Worm (Caenorhabditis elegans): ENCODE data around the gene cdc-25.2.
A peak's percentile ranks its signal among the peaks of the same experiment; 100 is the strongest.

Gene cdc-25.2

ce11 chrV:1575493-1576084 lies 8.7 kb downstream of the cdc-25.2 start:
- TF ChIP-seq B0019.2 (GFP tag; conservative IDR thresholded peaks at IDR 0.05) (no peak), lsy-27 (tag; optimal IDR thresholded peaks at IDR 0.05; ENCODE audit: borderline replicate concordance, insufficient read depth) (no peak), Y79H2A.3 (GFP tag; conservative IDR thresholded peaks at IDR 0.05) (no peak), tlf-1 (GFP tag; optimal IDR thresholded peaks at IDR 0.05) (no peak), chd-7 (tag; optimal IDR thresholded peaks at IDR 0.05) (no peak), snpc-4 (GFP tag; optimal IDR thresholded peaks at IDR 0.05) (no peak), snpc-4 (tag; optimal IDR thresholded peaks at IDR 0.05) (no peak), lag-1 (GFP tag; IDR thresholded peaks at IDR 0.05) (no peak), fkh-3 (tag; optimal IDR thresholded peaks at IDR 0.05) (no peak)

- TF ChIP-seq zfh-2 (GFP tag; conservative IDR thresholded peaks at IDR 0.05) (0 out of 2 replicates have a peak, but pooled peaks have one; percentile 26), ceh-40 (GFP tag; IDR thresholded peaks at IDR 0.05) (no peak)
Observed at ce11 chrV:1577092-1577709, 10.3 kb downstream of the cdc-25.2 start.

ce11 chrV:1578572-1579230 lies 11.8 kb downstream of the cdc-25.2 start:
- TF ChIP-seq ama-1 (optimal IDR thresholded peaks at IDR 0.05) (no peak), ama-1 (GFP tag; optimal IDR thresholded peaks at IDR 0.05) (no peak), F22D6.2 (tag; optimal IDR thresholded peaks at IDR 0.05) (no peak), mel-28 (tag; optimal IDR thresholded peaks at IDR 0.05; ENCODE audit: borderline replicate concordance) (no peak), fkh-3 (tag; optimal IDR thresholded peaks at IDR 0.05) (no peak), him-1 (tag; optimal IDR thresholded peaks at IDR 0.05) (no peak), madf-10 (tag; optimal IDR thresholded peaks at IDR 0.05) (no peak), B0019.2 (GFP tag; conservative IDR thresholded peaks at IDR 0.05) (no peak), C06A6.2 (GFP tag; conservative IDR thresholded peaks at IDR 0.05) (no peak), ccch-3 (GFP tag; optimal IDR thresholded peaks at IDR 0.05) (no peak), nhr-179 (tag; optimal IDR thresholded peaks at IDR 0.05) (no peak)

ce11 chrV:1579790-1580189 lies 12.9 kb downstream of the cdc-25.2 start:
- no peak for TF ChIP-seq ccch-3 (GFP tag; optimal IDR thresholded peaks at IDR 0.05)
- no peak for TF ChIP-seq ets-4 (GFP tag; optimal IDR thresholded peaks at IDR 0.05)
- TF ChIP-seq B0336.3 (GFP tag; IDR thresholded peaks at IDR 0.05) = no peak
- no peak for TF ChIP-seq attf-5 (GFP tag; optimal IDR thresholded peaks at IDR 0.05)
- TF ChIP-seq tbx-9 (tag; optimal IDR thresholded peaks at IDR 0.05; ENCODE audit: borderline replicate concordance) = no peak
- no peak for TF ChIP-seq B0019.2 (GFP tag; conservative IDR thresholded peaks at IDR 0.05)
- no peak for TF ChIP-seq mel-28 (tag; optimal IDR thresholded peaks at IDR 0.05; ENCODE audit: borderline replicate concordance)
- TF ChIP-seq aptf-2 (GFP tag; conservative IDR thresholded peaks at IDR 0.05) = no peak
- TF ChIP-seq nhr-27 (tag; optimal IDR thresholded peaks at IDR 0.05) = no peak
- no peak for TF ChIP-seq nhr-120 (GFP tag; IDR thresholded peaks at IDR 0.05)
- TF ChIP-seq hrde-1 (tag; optimal IDR thresholded peaks at IDR 0.05; ENCODE audit: borderline replicate concordance) = no peak
- no peak for TF ChIP-seq C17E4.6 (GFP tag; IDR thresholded peaks at IDR 0.05)
- TF ChIP-seq athp-1 (tag; optimal IDR thresholded peaks at IDR 0.05) = no peak

- TF ChIP-seq C17E4.6 (GFP tag; IDR thresholded peaks at IDR 0.05) (no peak), zfh-2 (GFP tag; conservative IDR thresholded peaks at IDR 0.05) (peak; percentile 51)
Observed at ce11 chrV:1583242-1583641, 16.4 kb downstream of the cdc-25.2 start.
